Fruit fly (Drosophila melanogaster): ENCODE results near the gene CG31156.
A peak's percentile ranks its signal among the peaks of the same experiment; 100 is the strongest.

The CG31156 gene

dm6 chr3R:22663115-22663514 lies 49.7 kb upstream of the CG31156 start (continued):
- TF ChIP-seq CG2678 (tag; optimal IDR thresholded peaks at IDR 0.05) (peak; percentile 82), Six4 (GFP tag; optimal IDR thresholded peaks at IDR 0.05) (peak; percentile 14), sr (GFP tag; IDR thresholded peaks at IDR 0.05) (no peak), amos (GFP tag; IDR thresholded peaks at IDR 0.05; ENCODE audit: partially characterized antibody) (no peak), Trl (optimal IDR thresholded peaks at IDR 0.05) (no peak), Trl (GFP tag; optimal IDR thresholded peaks at IDR 0.05) (peak; percentile 10), bab2 (GFP tag; optimal IDR thresholded peaks at IDR 0.05) (peak; percentile 46), CG5245 (GFP tag; optimal IDR thresholded peaks at IDR 0.05) (peak; percentile 26), jing (GFP tag; optimal IDR thresholded peaks at IDR 0.05) (peak; percentile 63), CG4707 (GFP tag; optimal IDR thresholded peaks at IDR 0.05) (no peak), sens-2 (GFP tag; IDR thresholded peaks at IDR 0.05) (peak; percentile 62), esg (GFP tag; conservative IDR thresholded peaks at IDR 0.05) (peak; percentile 75), pzg (GFP tag; optimal IDR thresholded peaks at IDR 0.05) (no peak), ase (GFP tag; IDR thresholded peaks at IDR 0.05) (no peak; the same call in 2 of the 3 replicates), CG4360 (GFP tag; IDR thresholded peaks at IDR 0.05) (0 out of 2 replicates have a peak, but pooled peaks have one; percentile 13), CG8359 (GFP tag; optimal IDR thresholded peaks at IDR 0.05; ENCODE audit: borderline replicate concordance) (peak; percentile 1), CG30403 (GFP tag; optimal IDR thresholded peaks at IDR 0.05) (peak; percentile 72), CG6689 (GFP tag; IDR thresholded peaks at IDR 0.05) (peak; percentile 54; the same call in 1 of the 2 replicates), Xbp1 (GFP tag; optimal IDR thresholded peaks at IDR 0.05) (peak; percentile 73), CG18476 (GFP tag; optimal IDR thresholded peaks at IDR 0.05) (peak; percentile 11), CG8924 (tag; optimal IDR thresholded peaks at IDR 0.05) (peak; percentile 63), CG2712 (tag; optimal IDR thresholded peaks at IDR 0.05) (peak; percentile 60), Hsf (GFP tag; optimal IDR thresholded peaks at IDR 0.05) (peak; percentile 77), Mad (GFP tag; optimal IDR thresholded peaks at IDR 0.05) (peak; percentile 20), Hmx (GFP tag; optimal IDR thresholded peaks at IDR 0.05) (no peak), Dbx (GFP tag; IDR thresholded peaks at IDR 0.05) (peak; percentile 61; the same call in 2 of the 3 replicates), CG13894 (tag; optimal IDR thresholded peaks at IDR 0.05) (peak; percentile 59), nerfin-1 (tag; optimal IDR thresholded peaks at IDR 0.05) (peak; percentile 34), disco-r (GFP tag; optimal IDR thresholded peaks at IDR 0.05) (no peak), CG9215 (GFP tag; IDR thresholded peaks at IDR 0.05) (no peak), gt (GFP tag; IDR thresholded peaks at IDR 0.05) (no peak), maf-S (GFP tag; optimal IDR thresholded peaks at IDR 0.05) (no peak), chinmo (GFP tag; IDR thresholded peaks at IDR 0.05; ENCODE audit: partially characterized antibody) (no peak), Sox100B (GFP tag; optimal IDR thresholded peaks at IDR 0.05) (peak; percentile 39), CG7786 (GFP tag; optimal IDR thresholded peaks at IDR 0.05) (peak; percentile 60), CG7556 (GFP tag; optimal IDR thresholded peaks at IDR 0.05) (peak; percentile 67), Nf-YA (GFP tag; IDR thresholded peaks at IDR 0.05) (0 out of 2 replicates have a peak, but pooled peaks have one; percentile 27), CG11695 (GFP tag; IDR thresholded peaks at IDR 0.05) (peak; percentile 33; the same call in 1 of the 3 replicates), HmgZ (tag; optimal IDR thresholded peaks at IDR 0.05) (peak; percentile 42), H15 (GFP tag; IDR thresholded peaks at IDR 0.05) (0 out of 3 replicates have a peak, but pooled peaks have one; percentile 50), NC2β (GFP tag; optimal IDR thresholded peaks at IDR 0.05) (peak; percentile 66), CG14667 (GFP tag; IDR thresholded peaks at IDR 0.05) (0 out of 2 replicates have a peak, but pooled peaks have one; percentile 13), Pdp1 (GFP tag; optimal IDR thresholded peaks at IDR 0.05) (peak in 1 of 2 experiments; percentile 22), CG12155 (GFP tag; optimal IDR thresholded peaks at IDR 0.05) (peak; percentile 67), CG6272 (GFP tag; IDR thresholded peaks at IDR 0.05) (no peak), pita (GFP tag; optimal IDR thresholded peaks at IDR 0.05) (no peak), CG12391 (tag; optimal IDR thresholded peaks at IDR 0.05) (peak; percentile 78), CG14710 (tag; optimal IDR thresholded peaks at IDR 0.05) (peak; percentile 29), mam (GFP tag; optimal IDR thresholded peaks at IDR 0.05) (peak; percentile 33), CG11093 (GFP tag; IDR thresholded peaks at IDR 0.05) (0 out of 3 replicates have a peak, but pooled peaks have one; percentile 20), onecut (GFP tag; IDR thresholded peaks at IDR 0.05) (peak; percentile 48; the same call in 1 of the 2 replicates)
